Worm (Caenorhabditis elegans): Measurements from ENCODE around the gene F36H5.18.

DNA sequence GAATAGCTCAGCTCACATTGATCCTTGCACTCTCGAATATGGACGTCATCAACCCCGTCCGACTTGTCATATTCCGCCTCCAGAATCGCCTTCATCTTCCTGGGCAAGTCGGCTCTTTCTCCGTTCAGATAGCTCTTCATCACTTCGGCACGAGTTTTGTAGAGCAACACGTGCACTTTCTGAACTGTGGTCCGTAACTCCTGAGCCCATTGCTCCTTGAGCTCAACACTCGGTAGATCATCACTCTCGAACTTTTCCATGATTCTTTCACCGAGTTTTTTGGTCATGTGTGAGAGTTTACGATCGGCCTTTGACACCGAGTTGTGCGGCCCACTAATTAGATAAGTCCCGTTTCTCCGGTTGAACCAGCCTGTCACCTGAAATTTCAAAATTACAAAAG is 24.6 kb upstream of the F36H5.18 start:
- TF ChIP-seq tbx-37 (GFP tag; conservative IDR thresholded peaks at IDR 0.05) (no peak), ama-1 (optimal IDR thresholded peaks at IDR 0.05) (no peak), pes-1 (GFP tag; IDR thresholded peaks at IDR 0.05) (no peak), flt-1 (GFP tag; IDR thresholded peaks at IDR 0.05) (no peak), ets-7 (tag; optimal IDR thresholded peaks at IDR 0.05) (no peak), tra-4 (tag; optimal IDR thresholded peaks at IDR 0.05) (no peak), scrt-1 (GFP tag; IDR thresholded peaks at IDR 0.05) (no peak), aly-1 (tag; optimal IDR thresholded peaks at IDR 0.05) (no peak), ceh-13 (GFP tag; optimal IDR thresholded peaks at IDR 0.05) (no peak), hnd-1 (tag; optimal IDR thresholded peaks at IDR 0.05) (no peak), ceh-36 (tag; optimal IDR thresholded peaks at IDR 0.05) (no peak)
